Worm (Caenorhabditis elegans) whole organism, L4/young adult: ENCODE measurements around the gene C35D10.10.

ENCODE experiments used
- W03F9.2 ChIP-seq: fragments of 150-350 bp; optimal IDR thresholded peaks from 2 replicates; lab custom pipeline; 2014; ENCODE audit warnings: missing biosample characterization, missing genetic modification characterization
- dao-5 ChIP-seq: sonication (generic microtip); optimal IDR thresholded peaks from 2 replicates; lab custom pipeline; 2016; ENCODE audit warnings: missing genotype, missing genetic modification characterization, moderate library complexity, missing compliant biosample characterization
- him-1 ChIP-seq: sonication (generic microtip); optimal IDR thresholded peaks from 2 replicates; lab custom pipeline; 2016; ENCODE audit warnings: missing genotype, missing genetic modification reagents, missing genetic modification characterization, missing compliant biosample characterization

C35D10.10 gene

ce11 chrIII:4883429-4883828, 21.8 kb upstream of the C35D10.10 start, which contains the start of gene clec-5:
clec-5 (minus strand) TSS chrIII:4883606.
- no peak for TF ChIP-seq W03F9.2
- no peak for TF ChIP-seq dao-5 (tag; lab: Kevin White, UChicago)
- no peak for TF ChIP-seq him-1 (tag; lab: Kevin White, UChicago)

- no peak for TF ChIP-seq him-1 (tag; lab: Kevin White, UChicago)
- TF ChIP-seq dao-5 (tag; lab: Kevin White, UChicago) = no peak
- TF ChIP-seq W03F9.2 = no peak
These were observed 20.4 kb upstream of the C35D10.10 start for ce11 chrIII:4881955-4882354.

ce11 chrIII:4879445-4879844, 17.9 kb upstream of the C35D10.10 start, which contains the start of gene C35D10.1:
C35D10.1 (plus strand) TSS chrIII:4879745.
- no peak for TF ChIP-seq W03F9.2
- no peak for TF ChIP-seq dao-5 (tag; lab: Kevin White, UChicago)

- no peak for TF ChIP-seq dao-5 (tag; lab: Kevin White, UChicago)
- no peak for TF ChIP-seq W03F9.2
- no peak for TF ChIP-seq him-1 (tag; lab: Kevin White, UChicago)
These were observed 16.7 kb upstream of the C35D10.10 start, which contains the start of the genes tost-1 and arx-6 for ce11 chrIII:4878281-4878680. tost-1 (minus strand) TSS chrIII:4878311. arx-6 (plus strand) TSS chrIII:4878658.

ce11 chrIII:4875663-4876062, 14.1 kb upstream of the C35D10.10 start:
- TF ChIP-seq W03F9.2 (no peak), dao-5 (tag; lab: Kevin White, UChicago) (no peak), him-1 (tag; lab: Kevin White, UChicago) (no peak)

- TF ChIP-seq him-1 (tag; lab: Kevin White, UChicago) = no peak
- TF ChIP-seq dao-5 (tag; lab: Kevin White, UChicago) = no peak
- TF ChIP-seq W03F9.2 = no peak
These were observed 13.1 kb upstream of the C35D10.10 start, which contains the start of gene C35D10.12 for ce11 chrIII:4874671-4875070. C35D10.12 (minus strand) TSS chrIII:4874771.

ce11 chrIII:4873395-4873794, 11.8 kb upstream of the C35D10.10 start:
- TF ChIP-seq dao-5 (tag; lab: Kevin White, UChicago) (no peak), W03F9.2 (no peak), him-1 (tag; lab: Kevin White, UChicago) (no peak)

- TF ChIP-seq him-1 (tag; lab: Kevin White, UChicago) (no peak), W03F9.2 (no peak), dao-5 (tag; lab: Kevin White, UChicago) (no peak)
These were observed 8.9 kb upstream of the C35D10.10 start, which contains the start of gene gipc-1 for ce11 chrIII:4870478-4870877. gipc-1 (plus strand) TSS chrIII:4870778.

ce11 chrIII:4868643-4869042, 7.0 kb upstream of the C35D10.10 start, which contains the start of the genes msd-4 and C35D10.3:
msd-4 (minus strand) TSS chrIII:4868743.
C35D10.3 (plus strand) TSS chrIII:4868921.
- TF ChIP-seq him-1 (tag; lab: Kevin White, UChicago) = no peak
- TF ChIP-seq dao-5 (tag; lab: Kevin White, UChicago) = no peak
- no peak for TF ChIP-seq W03F9.2

- TF ChIP-seq him-1 (tag; lab: Kevin White, UChicago) (no peak), dao-5 (tag; lab: Kevin White, UChicago) (no peak), W03F9.2 (no peak)
These were observed 5.2 kb upstream of the C35D10.10 start, which contains the start of gene C35D10.17 for ce11 chrIII:4866762-4867161. C35D10.17 (plus strand) TSS chrIII:4867062.

- TF ChIP-seq W03F9.2 = no peak
- TF ChIP-seq him-1 (tag; lab: Kevin White, UChicago) = no peak
- no peak for TF ChIP-seq dao-5 (tag; lab: Kevin White, UChicago)
These were observed 1.5 kb upstream of the C35D10.10 start, which contains the start of gene coq-8 for ce11 chrIII:4863127-4863526. coq-8 (plus strand) TSS chrIII:4863427.

ce11 chrIII:4859039-4859438, 2.6 kb downstream of the C35D10.10 start, which contains the start of gene C35D10.6:
C35D10.6 (plus strand) TSS chrIII:4859339.
- TF ChIP-seq him-1 (tag; lab: Kevin White, UChicago) = no peak
- TF ChIP-seq dao-5 (tag; lab: Kevin White, UChicago) = no peak
- no peak for TF ChIP-seq W03F9.2

ce11 chrIII:4856992-4857391, 4.6 kb downstream of the C35D10.10 start:
- no peak for TF ChIP-seq him-1 (tag; lab: Kevin White, UChicago)
- TF ChIP-seq W03F9.2 = no peak
- no peak for TF ChIP-seq dao-5 (tag; lab: Kevin White, UChicago)

ce11 chrIII:4856109-4856508, 5.5 kb downstream of the C35D10.10 start, which contains the start of gene C35D10.7:
C35D10.7 (plus strand) TSS chrIII:4856193.
- TF ChIP-seq W03F9.2 (no peak), dao-5 (tag; lab: Kevin White, UChicago) (no peak), him-1 (tag; lab: Kevin White, UChicago) (no peak)

- TF ChIP-seq dao-5 (tag; lab: Kevin White, UChicago) (no peak), him-1 (tag; lab: Kevin White, UChicago) (no peak), W03F9.2 (no peak)
These were observed 6.7 kb downstream of the C35D10.10 start, which contains the start of gene C35D10.8 for ce11 chrIII:4854918-4855317. C35D10.8 (plus strand) TSS chrIII:4855218.
